Worm (Caenorhabditis elegans): ENCODE results near the gene gmeb-3.

The gmeb-3 gene

ce11 chrIII:3811375-3811924, 43.1 kb downstream of the gmeb-3 start:
- TF ChIP-seq nhr-12 (tag; optimal IDR thresholded peaks at IDR 0.05) (no peak), nhr-25 (tag; optimal IDR thresholded peaks at IDR 0.05) (peak; percentile 85), fkh-10 (GFP tag; optimal IDR thresholded peaks at IDR 0.05) (no peak), nhr-43 (tag; optimal IDR thresholded peaks at IDR 0.05; ENCODE audit: poor library complexity, severe bottlenecking) (peak; percentile 17), ztf-11 (tag; optimal IDR thresholded peaks at IDR 0.05) (no peak)

DNA sequence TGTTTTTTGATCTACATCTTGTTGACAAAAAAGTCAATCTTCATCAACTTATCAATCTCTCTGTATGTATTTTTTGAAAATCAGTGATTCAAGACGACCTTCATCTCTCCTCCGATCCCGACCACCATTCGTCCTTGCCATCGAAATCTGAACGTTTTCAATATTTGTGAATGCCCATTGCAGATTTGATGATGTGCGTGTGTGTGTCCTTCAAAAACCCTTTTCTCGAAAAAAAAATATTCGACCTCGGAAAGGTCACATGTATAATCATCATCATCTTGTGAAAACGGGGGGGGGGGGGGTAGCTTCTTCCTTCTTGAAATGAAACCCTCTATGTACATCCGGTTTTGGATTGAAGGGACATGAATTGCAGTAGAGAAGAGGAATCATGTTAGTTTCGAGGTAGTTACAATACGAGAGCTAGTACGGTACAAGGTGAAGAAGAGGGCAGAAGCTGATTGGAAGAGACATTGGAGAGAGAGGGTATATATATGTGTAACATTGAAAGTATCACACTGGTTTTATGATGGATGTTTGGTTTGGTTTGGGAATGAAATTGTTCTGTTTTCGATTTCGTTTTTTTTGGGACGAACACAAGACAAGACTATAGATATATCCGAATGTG, 44.2 kb downstream of the gmeb-3 start:
- peak; percentile 94 for TF ChIP-seq nhr-25 (tag; optimal IDR thresholded peaks at IDR 0.05)
- no peak for TF ChIP-seq nhr-23 (tag; optimal IDR thresholded peaks at IDR 0.05)
- peak; percentile 38 for TF ChIP-seq elt-1 (tag; optimal IDR thresholded peaks at IDR 0.05)
- no peak for TF ChIP-seq hmg-11 (tag; optimal IDR thresholded peaks at IDR 0.05)
- TF ChIP-seq unc-39 (tag; optimal IDR thresholded peaks at IDR 0.05), result no peak
- TF ChIP-seq daf-12 (tag; optimal IDR thresholded peaks at IDR 0.05), result no peak
- peak; percentile 62 for TF ChIP-seq nfya-1 (tag; optimal IDR thresholded peaks at IDR 0.05; ENCODE audit: insufficient read depth)
- TF ChIP-seq nhr-28 (tag; optimal IDR thresholded peaks at IDR 0.05), result no peak
- TF ChIP-seq egl-5 (tag; optimal IDR thresholded peaks at IDR 0.05), result no peak
- no peak for TF ChIP-seq lin-15B (tag; optimal IDR thresholded peaks at IDR 0.05)
- TF ChIP-seq egl-27 (tag; optimal IDR thresholded peaks at IDR 0.05), result no peak
- no peak for TF ChIP-seq snpc-4 (tag; optimal IDR thresholded peaks at IDR 0.05)
- TF ChIP-seq aly-2 (tag; optimal IDR thresholded peaks at IDR 0.05), result no peak
- no peak for TF ChIP-seq skn-1 (tag; optimal IDR thresholded peaks at IDR 0.05)
- TF ChIP-seq tbx-2 (tag; optimal IDR thresholded peaks at IDR 0.05), result no peak
- TF ChIP-seq elt-3 (tag; optimal IDR thresholded peaks at IDR 0.05), result peak in 1 of 3 experiments; percentile 25

- TF ChIP-seq ama-1 (optimal IDR thresholded peaks at IDR 0.05), result no peak
These were observed 46.1 kb downstream of the gmeb-3 start for ce11 chrIII:3814421-3814820.

ce11 chrIII:3819579-3819978, 51.3 kb downstream of the gmeb-3 start, which contains the start of gene dpy-27:
TSS of gene dpy-27 (minus strand) at chrIII:3819679.
- TF ChIP-seq mml-1 (tag; optimal IDR thresholded peaks at IDR 0.05), result no peak

All from whole organism, L3 larva.